Worm (Caenorhabditis elegans) whole organism, L2 larva: ENCODE data around the gene F54D5.2.
A peak's percentile ranks its signal among the peaks of the same experiment; 100 is the strongest.

Source experiments
- C34F6.9 ChIP-seq: fragments of 150-350 bp; optimal IDR thresholded peaks from 2 replicates; lab custom pipeline; 2014; ENCODE audit warnings: missing biosample characterization, missing genetic modification characterization
- F13H6.1 ChIP-seq: sonication (generic microtip); optimal IDR thresholded peaks from 2 replicates; lab custom pipeline; 2016; ENCODE audit warnings: missing genetic modification characterization, missing compliant biosample characterization
- R02D3.7 ChIP-seq: fragments of 150-350 bp; optimal IDR thresholded peaks from 2 replicates; lab custom pipeline; 2014; ENCODE audit warnings: missing biosample characterization, missing genetic modification characterization
- Y55F3AM.14 ChIP-seq: fragments of 200-800 bp; sonication (Bioruptor generic); optimal IDR thresholded peaks from 2 replicates; lab custom pipeline; 2018; ENCODE audit warnings: mild to moderate bottlenecking, missing genetic modification characterization, missing compliant biosample characterization
- ama-1 ChIP-seq: fragments of 150-350 bp; optimal IDR thresholded peaks from 2 replicates; lab custom pipeline; 2018; ENCODE audit warnings: inconsistent platforms
- blmp-1 ChIP-seq: sonication (generic microtip); optimal IDR thresholded peaks from 2 replicates; lab custom pipeline; 2017; ENCODE audit warnings: missing genetic modification characterization, mild to moderate bottlenecking, missing compliant biosample characterization, antibody characterized with exemption, moderate library complexity; ENCODE audit not compliant: insufficient read depth
- crh-2 ChIP-seq: sonication (generic microtip); optimal IDR thresholded peaks from 2 replicates; lab custom pipeline; 2017; ENCODE audit warnings: missing biosample characterization, missing genetic modification characterization
- egl-27 ChIP-seq: sonication (generic microtip); optimal IDR thresholded peaks from 3 replicates; lab custom pipeline; 2017; ENCODE audit warnings: missing biosample characterization, missing genetic modification reagents, missing genetic modification characterization
- elt-1 ChIP-seq: fragments of 150-350 bp; optimal IDR thresholded peaks from 2 replicates; lab custom pipeline; 2014; ENCODE audit warnings: missing biosample characterization, missing genetic modification characterization
- elt-3 ChIP-seq: sonication (generic microtip); optimal IDR thresholded peaks from 2 replicates; lab custom pipeline; 2017; ENCODE audit warnings: missing biosample characterization, missing genetic modification characterization
- fos-1 ChIP-seq: fragments of 150-350 bp; optimal IDR thresholded peaks from 2 replicates; lab custom pipeline; 2014; ENCODE audit warnings: missing biosample characterization, missing genetic modification characterization
- lin-11 ChIP-seq: fragments of 150-350 bp; sonication (generic microtip); optimal IDR thresholded peaks from 2 replicates; lab custom pipeline; 2014; ENCODE audit warnings: missing biosample characterization, missing genetic modification characterization, inconsistent platforms, mixed read lengths
- lin-39 ChIP-seq: fragments of 150-350 bp; optimal IDR thresholded peaks from 2 replicates; lab custom pipeline; 2014; ENCODE audit warnings: missing biosample characterization, missing genetic modification reagents, missing genetic modification characterization
- lsy-2 ChIP-seq, 2 experiments: fragments of 150-350 bp in 1 of 2; sonication (generic microtip) in 1 of 2; optimal IDR thresholded peaks; 2 replicates each; lab custom pipeline; 2014 to 2017; ENCODE audit warnings: missing biosample characterization in 2 of 2, missing genetic modification characterization in 2 of 2
- mdl-1 ChIP-seq, 2 experiments: fragments of 150-350 bp in 1 of 2; sonication (generic microtip) in 1 of 2; optimal IDR thresholded peaks; 2 replicates each; lab custom pipeline; 2017; ENCODE audit warnings: missing biosample characterization in 2 of 2, missing genetic modification characterization in 2 of 2
- nhr-10 ChIP-seq: sonication (generic microtip); optimal IDR thresholded peaks from 2 replicates; lab custom pipeline; 2017; ENCODE audit warnings: missing biosample characterization, missing genetic modification characterization
- nhr-12 ChIP-seq: fragments of 150-350 bp; optimal IDR thresholded peaks from 2 replicates; lab custom pipeline; 2014; ENCODE audit warnings: missing biosample characterization, missing genetic modification characterization
- nhr-129 ChIP-seq: fragments of 150-350 bp; optimal IDR thresholded peaks from 2 replicates; lab custom pipeline; 2014; ENCODE audit warnings: missing biosample characterization, missing genetic modification characterization
- nhr-21 ChIP-seq: fragments of 150-350 bp; optimal IDR thresholded peaks from 2 replicates; lab custom pipeline; 2014; ENCODE audit warnings: missing biosample characterization, missing genetic modification characterization
- nhr-237 ChIP-seq: fragments of 150-350 bp; optimal IDR thresholded peaks from 2 replicates; lab custom pipeline; 2014; ENCODE audit warnings: missing biosample characterization, missing genetic modification characterization
- nhr-6 ChIP-seq: fragments of 150-350 bp; optimal IDR thresholded peaks from 2 replicates; lab custom pipeline; 2014; ENCODE audit warnings: missing biosample characterization, missing genetic modification characterization
- peb-1 ChIP-seq: fragments of 150-350 bp; optimal IDR thresholded peaks from 2 replicates; lab custom pipeline; 2014; ENCODE audit warnings: missing biosample characterization, missing genetic modification characterization
- sem-4 ChIP-seq: fragments of 150-350 bp; optimal IDR thresholded peaks from 2 replicates; lab custom pipeline; 2014; ENCODE audit warnings: missing biosample characterization, missing genetic modification reagents, missing genetic modification characterization
- sma-3 ChIP-seq: sonication (generic microtip); optimal IDR thresholded peaks from 2 replicates; lab custom pipeline; 2016; ENCODE audit warnings: missing genetic modification reagents, missing genetic modification characterization, missing compliant biosample characterization
- sma-9 ChIP-seq, 2 experiments: fragments of 150-350 bp in 1 of 2; sonication (generic microtip) in 1 of 2; optimal IDR thresholded peaks; 2 replicates each; lab custom pipeline; 2014 to 2016; ENCODE audit warnings: missing genetic modification characterization in 2 of 2, mild to moderate bottlenecking in 1 of 2, missing biosample characterization in 1 of 2, missing compliant biosample characterization in 1 of 2, missing genetic modification reagents in 1 of 2, moderate library complexity in 1 of 2
- snpc-4 ChIP-seq: fragments of 150-350 bp; optimal IDR thresholded peaks from 2 replicates; lab custom pipeline; 2014; ENCODE audit warnings: missing biosample characterization, missing genetic modification characterization
- unc-55 ChIP-seq: fragments of 150-350 bp; sonication (generic microtip); optimal IDR thresholded peaks from 3 replicates; lab custom pipeline; 2014; ENCODE audit warnings: missing biosample characterization, missing genetic modification reagents, missing genetic modification characterization
- unc-62 ChIP-seq: fragments of 150-350 bp; optimal IDR thresholded peaks from 2 replicates; lab custom pipeline; 2014; ENCODE audit warnings: missing biosample characterization, missing genetic modification reagents, missing genetic modification characterization
- zag-1 ChIP-seq: fragments of 150-350 bp; optimal IDR thresholded peaks from 2 replicates; lab custom pipeline; 2014; ENCODE audit warnings: missing biosample characterization, missing genetic modification characterization
- ztf-1 ChIP-seq: fragments of 200-800 bp; sonication (Bioruptor generic); conservative IDR thresholded peaks from 2 replicates; pipeline ENCODE4 v1.3.6; 2022; ENCODE audit warnings: missing genetic modification characterization, missing compliant biosample characterization
- ztf-11 ChIP-seq: sonication (generic microtip); optimal IDR thresholded peaks from 2 replicates; lab custom pipeline; 2017; ENCODE audit warnings: missing biosample characterization, missing genetic modification characterization
- ztf-4 ChIP-seq: fragments of 150-350 bp; optimal IDR thresholded peaks from 2 replicates; lab custom pipeline; 2014; ENCODE audit warnings: missing biosample characterization, missing genetic modification characterization

Gene F54D5.2

DNA sequence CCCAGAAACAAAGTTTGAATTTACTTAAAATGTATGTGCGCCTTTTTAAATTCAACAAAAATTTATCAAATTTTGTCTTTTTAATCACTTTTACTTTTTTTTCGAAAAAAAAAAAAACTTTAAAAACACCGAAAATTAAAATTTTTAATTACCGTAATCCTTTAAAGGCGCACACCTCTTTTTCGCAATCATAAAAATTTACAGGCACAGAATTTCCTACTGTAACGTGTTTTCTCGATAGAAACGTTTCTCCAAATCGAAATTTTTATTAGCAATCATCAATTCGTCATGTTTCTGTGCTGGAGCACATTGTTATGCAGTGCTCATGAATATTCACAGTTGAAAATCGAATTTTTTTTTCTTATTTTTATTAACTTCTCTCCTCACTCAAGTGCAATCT lies 36.5 kb upstream of the F54D5.2 start:
- TF ChIP-seq nhr-12 (tag; lab: Kevin White, UChicago) (no peak), lin-39 (tag; lab: Kevin White, UChicago) (no peak), ztf-11 (tag; lab: Kevin White, UChicago) (no peak), peb-1 (tag; lab: Kevin White, UChicago) (no peak)

DNA sequence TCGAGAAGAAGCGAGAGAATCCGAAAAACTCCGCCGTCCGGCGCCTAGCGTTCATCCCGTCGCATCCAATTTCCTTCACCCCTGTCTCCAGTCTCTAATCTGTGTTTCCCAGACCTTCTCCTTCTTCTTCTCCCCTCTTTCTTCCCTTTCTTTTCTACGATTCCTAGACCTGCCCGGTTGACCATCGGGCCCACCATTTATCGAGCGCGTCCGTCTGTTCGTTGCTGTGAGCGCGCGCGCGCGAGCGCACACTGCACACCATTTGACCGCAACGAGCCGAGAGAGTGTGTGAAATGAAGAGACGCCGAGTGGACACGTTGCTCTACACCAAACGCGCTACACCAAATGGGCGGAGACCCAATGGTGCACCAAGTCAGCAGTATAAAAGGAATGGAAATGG lies 35.9 kb upstream of the F54D5.2 start:
- TF ChIP-seq sma-9 (GFP tag; optimal IDR thresholded peaks at IDR 0.05; lab: Kevin White, UChicago) (no peak), sma-9 (tag; optimal IDR thresholded peaks at IDR 0.05; lab: Kevin White, UChicago) (no peak)

DNA sequence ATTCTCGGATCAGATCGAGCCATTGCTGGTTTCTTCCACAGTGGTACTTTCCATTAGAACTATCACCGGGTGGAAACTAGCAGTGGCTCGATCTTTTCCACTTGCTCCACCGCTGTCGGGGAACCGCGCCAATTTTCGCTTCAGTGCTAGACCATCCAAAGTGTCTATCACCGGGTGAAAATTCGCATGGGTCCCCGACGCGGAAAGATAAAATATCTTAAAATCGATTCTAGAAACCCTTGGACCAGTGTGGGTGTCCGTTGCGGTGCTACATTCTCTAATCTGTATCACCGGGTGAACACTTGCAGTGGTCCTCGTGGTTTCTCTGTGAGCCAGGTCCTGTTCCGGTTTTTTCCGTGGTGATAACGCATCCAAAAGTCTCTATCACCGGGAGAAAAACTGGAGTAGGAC lies 35.4 kb upstream of the F54D5.2 start:
- TF ChIP-seq sma-3 (GFP tag; lab: Kevin White, UChicago) (no peak), unc-62 (GFP tag; lab: Kevin White, UChicago) (no peak), lin-39 (tag; lab: Kevin White, UChicago) (no peak), mdl-1 (tag; optimal IDR thresholded peaks at IDR 0.05; lab: Kevin White, UChicago) (no peak), Y55F3AM.14 (GFP tag; lab: Kevin White, UChicago) (no peak), sma-9 (GFP tag; optimal IDR thresholded peaks at IDR 0.05; lab: Kevin White, UChicago) (no peak), sma-9 (tag; optimal IDR thresholded peaks at IDR 0.05; lab: Kevin White, UChicago) (no peak), C34F6.9 (no peak), lsy-2 (tag; optimal IDR thresholded peaks at IDR 0.05; lab: Kevin White, UChicago) (no peak)

DNA sequence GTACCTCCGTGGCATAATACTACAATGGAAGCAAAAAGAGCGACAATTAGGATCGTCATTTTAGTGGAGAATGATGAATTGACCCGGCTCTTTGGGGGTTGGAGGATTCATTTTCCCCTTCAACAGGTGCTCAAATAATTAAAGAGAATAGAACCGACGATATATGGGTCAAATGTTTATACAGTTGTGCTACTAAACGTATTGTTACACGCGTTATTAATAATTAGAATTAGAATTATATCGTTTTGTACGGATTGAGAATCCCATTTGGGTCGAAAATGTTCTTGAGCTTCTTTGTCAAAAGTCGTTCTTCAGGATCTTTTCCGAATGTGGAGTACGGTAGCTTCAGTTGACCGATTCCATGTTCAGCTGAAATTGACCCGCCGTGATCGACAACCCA lies 34.2 kb upstream of the F54D5.2 start, which contains the start of gene Y62F5A.9:
Gene Y62F5A.9 (minus strand): TSS at position 101 of the 400 bp plus-strand sequence.
- TF ChIP-seq egl-27 (tag; lab: Kevin White, UChicago) = no peak
- TF ChIP-seq zag-1 (tag; lab: Kevin White, UChicago) = no peak
- TF ChIP-seq snpc-4 (tag; lab: Kevin White, UChicago) = no peak
- TF ChIP-seq C34F6.9 = no peak
- TF ChIP-seq F13H6.1 (tag; lab: Kevin White, UChicago) = no peak
- TF ChIP-seq sem-4 (tag; lab: Kevin White, UChicago) = no peak
- TF ChIP-seq nhr-6 (tag; lab: Kevin White, UChicago) = no peak
- no peak for TF ChIP-seq ztf-4 (tag; lab: Kevin White, UChicago)
- TF ChIP-seq lsy-2 (tag; optimal IDR thresholded peaks at IDR 0.05; lab: Kevin White, UChicago) = no peak
- no peak for TF ChIP-seq unc-62 (GFP tag; lab: Kevin White, UChicago)
- TF ChIP-seq unc-55 (GFP tag; lab: Kevin White, UChicago) = no peak
- no peak for TF ChIP-seq nhr-10 (tag; lab: Kevin White, UChicago)
- no peak for TF ChIP-seq nhr-21 (tag; lab: Kevin White, UChicago)
- TF ChIP-seq blmp-1 (tag; lab: Kevin White, UChicago) = no peak
- no peak for TF ChIP-seq R02D3.7
- TF ChIP-seq mdl-1 (tag; optimal IDR thresholded peaks at IDR 0.05; lab: Kevin White, UChicago) = no peak
- no peak for TF ChIP-seq nhr-129 (tag; lab: Kevin White, UChicago)

DNA sequence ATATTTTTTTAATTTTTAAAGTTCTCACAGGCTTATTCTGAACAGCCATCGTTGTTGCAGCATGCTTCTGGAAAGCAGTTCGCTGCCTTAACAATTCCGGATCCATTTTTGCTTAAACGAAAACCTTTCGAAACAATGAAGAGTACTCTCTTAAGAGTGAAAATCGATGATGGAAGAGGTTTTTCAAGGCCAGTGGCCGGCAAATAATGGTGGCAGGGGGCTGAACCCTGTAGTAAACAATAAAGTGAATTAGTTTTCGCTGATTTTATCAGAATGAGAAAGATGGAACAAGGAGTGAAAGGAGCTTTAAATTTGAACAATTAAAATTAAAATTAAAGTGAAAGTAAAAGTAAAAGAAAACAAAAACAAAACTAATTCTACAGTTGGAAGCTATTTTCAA lies 30.6 kb upstream of the F54D5.2 start, which contains the start of gene gtf-2E2:
Gene gtf-2E2 (minus strand): TSS at position 111 of the 400 bp plus-strand sequence.
- TF ChIP-seq nhr-129 (tag; lab: Kevin White, UChicago) (peak; percentile 20), fos-1 (tag; lab: Kevin White, UChicago) (peak; percentile 8), C34F6.9 (peak; percentile 66), lin-11 (tag; lab: Kevin White, UChicago) (no peak), crh-2 (peak; percentile 25), elt-3 (tag; lab: Kevin White, UChicago) (no peak), unc-55 (GFP tag; lab: Kevin White, UChicago) (peak; percentile 33), lsy-2 (tag; optimal IDR thresholded peaks at IDR 0.05; lab: Kevin White, UChicago) (peak in 1 of 2 experiments; percentile 39), ama-1 (lab: Kevin White, UChicago) (peak; percentile 11)

DNA sequence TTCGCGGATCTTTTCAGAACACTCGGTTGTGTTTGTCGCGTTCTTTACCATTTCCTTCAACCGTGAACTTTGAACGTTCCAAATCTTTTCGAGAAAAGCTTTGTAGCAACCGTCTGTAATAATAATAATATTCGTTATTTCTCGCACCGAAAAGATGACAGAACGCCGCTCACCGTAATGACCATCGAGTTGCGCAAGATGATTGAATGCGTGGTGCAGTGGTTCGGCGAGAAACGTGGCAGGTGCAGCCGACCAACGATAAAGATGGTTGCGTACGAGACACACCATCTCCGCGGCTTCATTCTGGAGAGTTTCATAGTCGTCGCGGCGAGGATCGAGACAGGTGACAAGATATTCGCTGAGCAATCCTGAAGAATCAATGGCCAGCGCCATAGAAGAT lies 30.0 kb upstream of the F54D5.2 start:
- TF ChIP-seq egl-27 (tag; lab: Kevin White, UChicago) (no peak), nhr-237 (tag; lab: Kevin White, UChicago) (no peak), peb-1 (tag; lab: Kevin White, UChicago) (no peak), ztf-1 (GFP tag; lab: Robert Waterston, UW) (no peak), lsy-2 (tag; optimal IDR thresholded peaks at IDR 0.05; lab: Kevin White, UChicago) (no peak), nhr-12 (tag; lab: Kevin White, UChicago) (no peak), lin-11 (tag; lab: Kevin White, UChicago) (no peak), F13H6.1 (tag; lab: Kevin White, UChicago) (no peak), blmp-1 (tag; lab: Kevin White, UChicago) (no peak), elt-1 (tag; lab: Kevin White, UChicago) (no peak), unc-55 (GFP tag; lab: Kevin White, UChicago) (no peak), ama-1 (lab: Kevin White, UChicago) (no peak)
